Fruit fly (Drosophila melanogaster) whole organism, adult: ENCODE data around the gene CycA.
A peak's percentile ranks its signal among the peaks of the same experiment; 100 is the strongest.

Experiments
- CG11617 ChIP-seq: fragments of 200-800 bp; sonication (Bioruptor generic); optimal IDR thresholded peaks from 2 replicates; lab custom pipeline; 2017; ENCODE audit warnings: mild to moderate bottlenecking, missing biosample characterization, missing genetic modification reagents, missing genetic modification characterization
- CG12768 ChIP-seq: fragments of 200-800 bp; sonication (Bioruptor generic); optimal IDR thresholded peaks from 2 replicates; lab custom pipeline; 2017; ENCODE audit warnings: missing biosample characterization, missing genetic modification characterization, mild to moderate bottlenecking, moderate library complexity, missing genetic modification reagents
- CG14711 ChIP-seq: fragments of 200-800 bp; sonication (Bioruptor generic); optimal IDR thresholded peaks from 2 replicates; lab custom pipeline; 2018; ENCODE audit warnings: missing biosample characterization, mild to moderate bottlenecking, missing genetic modification characterization, moderate library complexity
- CG1620 ChIP-seq: fragments of 200-800 bp; sonication (Bioruptor generic); optimal IDR thresholded peaks from 2 replicates; lab custom pipeline; 2016; ENCODE audit warnings: missing biosample characterization, missing genetic modification characterization
- CG33017 ChIP-seq: fragments of 200-800 bp; sonication (Bioruptor generic); optimal IDR thresholded peaks from 2 replicates; lab custom pipeline; 2018; ENCODE audit warnings: missing biosample characterization, mild to moderate bottlenecking, missing genetic modification characterization, moderate library complexity
- CG5204 ChIP-seq: fragments of 200-800 bp; sonication (Bioruptor generic); optimal IDR thresholded peaks from 2 replicates; lab custom pipeline; 2016; ENCODE audit warnings: missing biosample characterization, missing genetic modification characterization
- CG7045 ChIP-seq: fragments of 200-800 bp; sonication (Bioruptor generic); optimal IDR thresholded peaks from 2 replicates; lab custom pipeline; 2017; ENCODE audit warnings: missing biosample characterization, mild to moderate bottlenecking, missing genetic modification characterization
- CG7101 ChIP-seq: fragments of 200-800 bp; sonication (Bioruptor generic); optimal IDR thresholded peaks from 2 replicates; lab custom pipeline; 2018; ENCODE audit warnings: missing biosample characterization, mild to moderate bottlenecking, missing genetic modification characterization, moderate library complexity
- Clk ChIP-seq: fragments of 200-800 bp; sonication (Bioruptor generic); optimal IDR thresholded peaks from 2 replicates; lab custom pipeline; 2017; ENCODE audit warnings: missing biosample characterization, missing genetic modification characterization
- Crg-1 ChIP-seq: fragments of 200-800 bp; sonication (Bioruptor generic); optimal IDR thresholded peaks from 2 replicates; lab custom pipeline; 2016; ENCODE audit warnings: missing biosample characterization, missing genetic modification characterization
- Hr96 ChIP-seq: fragments of 200-800 bp; sonication (Bioruptor generic); optimal IDR thresholded peaks from 2 replicates; lab custom pipeline; 2016; ENCODE audit warnings: missing biosample characterization, missing genetic modification characterization
- Mnt ChIP-seq: fragments of 200-800 bp; sonication (Bioruptor generic); optimal IDR thresholded peaks from 2 replicates; lab custom pipeline; 2016; ENCODE audit warnings: missing biosample characterization, mild to moderate bottlenecking, missing genetic modification characterization
- bab1 ChIP-seq: fragments of 200-800 bp; sonication (Bioruptor generic); optimal IDR thresholded peaks from 3 replicates; lab custom pipeline; 2019; ENCODE audit warnings: missing biosample characterization, mild to moderate bottlenecking, missing genetic modification characterization, moderate library complexity
- cic ChIP-seq: fragments of 200-800 bp; sonication (Bioruptor generic); optimal IDR thresholded peaks from 2 replicates; lab custom pipeline; 2017; ENCODE audit warnings: missing biosample characterization, mild to moderate bottlenecking, missing genetic modification characterization, moderate library complexity
- cnc ChIP-seq, 2 experiments: fragments of >200 bp; optimal IDR thresholded peaks; 2 replicates each; lab custom pipeline; 2017
- kay ChIP-seq: fragments of 200-800 bp; sonication (Bioruptor generic); peaks from one replicate; lab custom pipeline; 2016; ENCODE audit warnings: missing biosample characterization, missing genetic modification characterization, borderline replicate concordance
- ovo ChIP-seq: fragments of 200-800 bp; sonication (Bioruptor generic); optimal IDR thresholded peaks from 2 replicates; lab custom pipeline; 2016; ENCODE audit warnings: missing biosample characterization, missing genetic modification characterization
- pad ChIP-seq: fragments of 200-800 bp; sonication (Bioruptor generic); optimal IDR thresholded peaks from 3 replicates; lab custom pipeline; 2017; ENCODE audit warnings: missing biosample characterization, missing genetic modification characterization, mild to moderate bottlenecking, moderate library complexity, missing genetic modification reagents
- tj ChIP-seq: fragments of 200-800 bp; sonication (Bioruptor generic); optimal IDR thresholded peaks from 3 replicates; lab custom pipeline; 2017; ENCODE audit warnings: missing biosample characterization, mild to moderate bottlenecking, missing genetic modification characterization, moderate library complexity
- toe ChIP-seq: fragments of 200-800 bp; sonication (Bioruptor generic); optimal IDR thresholded peaks from 2 replicates; lab custom pipeline; 2016; ENCODE audit warnings: missing biosample characterization, missing genetic modification characterization

CycA gene

dm6 chr3L:11863587-11863986, 30.2 kb upstream of the CycA start:
- TF ChIP-seq Crg-1 (GFP tag; lab: Kevin White, UChicago) (no peak), CG7045 (GFP tag; lab: Kevin White, UChicago) (no peak), kay (GFP tag; lab: Kevin White, UChicago) (no peak), CG5204 (GFP tag; lab: Kevin White, UChicago) (no peak), ovo (GFP tag; lab: Kevin White, UChicago) (no peak), toe (GFP tag; lab: Kevin White, UChicago) (no peak), CG33017 (tag; lab: Kevin White, UChicago) (no peak), cic (GFP tag; lab: Kevin White, UChicago) (no peak), CG12768 (GFP tag; lab: Kevin White, UChicago) (no peak), bab1 (no peak), Mnt (GFP tag; lab: Kevin White, UChicago) (no peak), tj (GFP tag; lab: Kevin White, UChicago) (no peak), CG7101 (tag; lab: Kevin White, UChicago) (no peak), CG11617 (GFP tag; lab: Kevin White, UChicago) (no peak)

dm6 chr3L:11862266-11862665, 28.9 kb upstream of the CycA start:
- TF ChIP-seq CG7045 (GFP tag; lab: Kevin White, UChicago) (no peak), CG33017 (tag; lab: Kevin White, UChicago) (no peak), CG11617 (GFP tag; lab: Kevin White, UChicago) (no peak), Mnt (GFP tag; lab: Kevin White, UChicago) (no peak), tj (GFP tag; lab: Kevin White, UChicago) (no peak), kay (GFP tag; lab: Kevin White, UChicago) (no peak)

- TF ChIP-seq CG33017 (tag; lab: Kevin White, UChicago) (no peak), CG12768 (GFP tag; lab: Kevin White, UChicago) (no peak), Mnt (GFP tag; lab: Kevin White, UChicago) (no peak), kay (GFP tag; lab: Kevin White, UChicago) (no peak), cic (GFP tag; lab: Kevin White, UChicago) (no peak), cnc (optimal IDR thresholded peaks at IDR 0.05; lab: Kevin White, UChicago) (no peak), CG7101 (tag; lab: Kevin White, UChicago) (no peak), bab1 (no peak)
Observed at dm6 chr3L:11858745-11859144, 25.4 kb upstream of the CycA start.

- TF ChIP-seq pad (no peak), toe (GFP tag; lab: Kevin White, UChicago) (no peak), bab1 (no peak), tj (GFP tag; lab: Kevin White, UChicago) (no peak), CG11617 (GFP tag; lab: Kevin White, UChicago) (no peak), CG7045 (GFP tag; lab: Kevin White, UChicago) (no peak), cnc (optimal IDR thresholded peaks at IDR 0.05; lab: Kevin White, UChicago) (no peak), Mnt (GFP tag; lab: Kevin White, UChicago) (no peak), CG33017 (tag; lab: Kevin White, UChicago) (no peak), CG1620 (GFP tag; lab: Kevin White, UChicago) (no peak), Crg-1 (GFP tag; lab: Kevin White, UChicago) (no peak), CG14711 (tag; lab: Kevin White, UChicago) (no peak), CG7101 (tag; lab: Kevin White, UChicago) (no peak), ovo (GFP tag; lab: Kevin White, UChicago) (no peak), Clk (GFP tag; lab: Kevin White, UChicago) (no peak), CG5204 (GFP tag; lab: Kevin White, UChicago) (no peak), Hr96 (GFP tag; lab: Kevin White, UChicago) (no peak)
Observed at dm6 chr3L:11852924-11853323, 19.5 kb upstream of the CycA start.

dm6 chr3L:11847703-11848102, 14.3 kb upstream of the CycA start, which contains the start of gene CG12521:
TSS of gene CG12521 (minus strand) at chr3L:11847803.
- no peak for TF ChIP-seq CG14711 (tag; lab: Kevin White, UChicago)
- TF ChIP-seq kay (GFP tag; lab: Kevin White, UChicago), result peak; percentile 12

dm6 chr3L:11836575-11837077, 3.2 kb upstream of the CycA start, which contains the start of gene CG43064:
TSS of gene CG43064 (minus strand) at chr3L:11836721.
- no peak for TF ChIP-seq CG12768 (GFP tag; lab: Kevin White, UChicago)
- no peak for TF ChIP-seq cic (GFP tag; lab: Kevin White, UChicago)
- no peak for TF ChIP-seq Clk (GFP tag; lab: Kevin White, UChicago)
- TF ChIP-seq toe (GFP tag; lab: Kevin White, UChicago), result no peak
- TF ChIP-seq tj (GFP tag; lab: Kevin White, UChicago), result no peak
- TF ChIP-seq Crg-1 (GFP tag; lab: Kevin White, UChicago), result no peak
- TF ChIP-seq CG1620 (GFP tag; lab: Kevin White, UChicago), result no peak
- TF ChIP-seq kay (GFP tag; lab: Kevin White, UChicago), result no peak
- TF ChIP-seq bab1, result no peak
- no peak for TF ChIP-seq CG7045 (GFP tag; lab: Kevin White, UChicago)
- no peak for TF ChIP-seq CG33017 (tag; lab: Kevin White, UChicago)
- no peak for TF ChIP-seq pad
- TF ChIP-seq CG7101 (tag; lab: Kevin White, UChicago), result no peak
- no peak for TF ChIP-seq CG11617 (GFP tag; lab: Kevin White, UChicago)
- TF ChIP-seq cnc (optimal IDR thresholded peaks at IDR 0.05; lab: Kevin White, UChicago), result no peak
